Fruit fly (Drosophila melanogaster) whole organism, embryonic: ENCODE data around the gene Ptp4E.

ENCODE experiments used
- Awh ChIP-seq: fragments of 200-800 bp; sonication (Bioruptor generic); IDR thresholded peaks from 2 replicates; pipeline ENCODE4, ENCODE4 v1.3.6; 2022; ENCODE audit warnings: missing biosample characterization, missing genetic modification characterization
- Bteb2 ChIP-seq: fragments of 200-800 bp; sonication (Bioruptor generic); optimal IDR thresholded peaks from 2 replicates; lab custom pipeline; 2016; ENCODE audit warnings: missing biosample characterization, missing genetic modification characterization
- CG10274 ChIP-seq: fragments of 200-800 bp; sonication (Bioruptor generic); optimal IDR thresholded peaks from 3 replicates; lab custom pipeline; 2017; ENCODE audit warnings: missing biosample characterization, mild to moderate bottlenecking, missing genetic modification characterization
- CG12299 ChIP-seq: fragments of 200-800 bp; sonication (Bioruptor generic); optimal IDR thresholded peaks from 2 replicates; lab custom pipeline; 2018; ENCODE audit warnings: missing biosample characterization, mild to moderate bottlenecking, missing genetic modification characterization
- CG13424 ChIP-seq: fragments of 200-800 bp; sonication (Bioruptor generic); optimal IDR thresholded peaks from 2 replicates; lab custom pipeline; 2019; ENCODE audit warnings: missing biosample characterization, mild to moderate bottlenecking, missing genetic modification characterization, moderate library complexity
- CG16779 ChIP-seq: fragments of 200-800 bp; sonication (Bioruptor generic); IDR thresholded peaks from 2 replicates; pipeline ENCODE4 v1.3.6; 2022; ENCODE audit warnings: missing biosample characterization, missing genetic modification characterization
- CG16815 ChIP-seq: fragments of 200-800 bp; sonication (Bioruptor generic); optimal IDR thresholded peaks from 3 replicates; lab custom pipeline; 2017; ENCODE audit warnings: missing biosample characterization, mild to moderate bottlenecking, missing genetic modification characterization
- CG18619 ChIP-seq: fragments of 200-800 bp; sonication (Bioruptor generic); optimal IDR thresholded peaks from 3 replicates; lab custom pipeline; 2017; ENCODE audit warnings: missing biosample characterization, mild to moderate bottlenecking, missing genetic modification characterization
- CG18764 ChIP-seq: fragments of 200-800 bp; sonication (Bioruptor generic); optimal IDR thresholded peaks from 3 replicates; lab custom pipeline; 2016; ENCODE audit warnings: missing biosample characterization, missing genetic modification characterization
- CG2129 ChIP-seq: fragments of 200-800 bp; sonication (Bioruptor generic); IDR thresholded peaks from 2 replicates; pipeline ENCODE4 v1.3.6; 2022; ENCODE audit warnings: missing biosample characterization, missing genetic modification characterization; ENCODE audit not compliant: partially characterized antibody
- CG2199 ChIP-seq: fragments of 200-800 bp; sonication (Bioruptor generic); IDR thresholded peaks from 3 replicates; pipeline ENCODE4 v1.3.6; 2022; ENCODE audit warnings: missing biosample characterization, missing genetic modification characterization
- CG2678 ChIP-seq: fragments of 200-800 bp; sonication (Bioruptor generic); optimal IDR thresholded peaks from 3 replicates; lab custom pipeline; 2019; ENCODE audit warnings: missing biosample characterization, mild to moderate bottlenecking, missing genetic modification characterization, moderate library complexity
- CG30020 ChIP-seq: fragments of 200-800 bp; optimal IDR thresholded peaks from 2 replicates; lab custom pipeline; 2019; ENCODE audit warnings: missing biosample characterization, mild to moderate bottlenecking, missing genetic modification characterization, moderate library complexity
- CG3163 ChIP-seq: fragments of 200-800 bp; sonication (Bioruptor generic); optimal IDR thresholded peaks from 3 replicates; lab custom pipeline; 2016; ENCODE audit warnings: missing biosample characterization, missing genetic modification characterization
- CG32767 ChIP-seq: fragments of 200-800 bp; sonication (Bioruptor generic); IDR thresholded peaks from 2 replicates; pipeline ENCODE4 v1.3.6; 2022; ENCODE audit warnings: missing biosample characterization, missing genetic modification characterization
- CG32772 ChIP-seq: fragments of 200-800 bp; sonication (Bioruptor generic); IDR thresholded peaks from 2 replicates; pipeline ENCODE4 v1.3.6; 2022; ENCODE audit warnings: missing biosample characterization, missing genetic modification characterization
- CG7987 ChIP-seq: fragments of 200-800 bp; sonication (Bioruptor generic); optimal IDR thresholded peaks from 2 replicates; lab custom pipeline; 2018; ENCODE audit warnings: missing biosample characterization, mild to moderate bottlenecking, missing genetic modification characterization, moderate library complexity
- CG8281 ChIP-seq: fragments of 200-800 bp; sonication (Bioruptor generic); optimal IDR thresholded peaks from 2 replicates; lab custom pipeline; 2018; ENCODE audit warnings: missing biosample characterization, mild to moderate bottlenecking, missing genetic modification characterization, moderate library complexity
- CG8924 ChIP-seq: fragments of 200-800 bp; optimal IDR thresholded peaks from 3 replicates; lab custom pipeline; 2019; ENCODE audit warnings: missing biosample characterization, mild to moderate bottlenecking, missing genetic modification characterization, moderate library complexity
- Dad ChIP-seq: fragments of 200-800 bp; sonication (Bioruptor generic); optimal IDR thresholded peaks from 3 replicates; lab custom pipeline; 2016; ENCODE audit warnings: missing biosample characterization, missing genetic modification characterization
- GATAe ChIP-seq: fragments of 200-800 bp; sonication (Bioruptor generic); conservative IDR thresholded peaks from 2 replicates; pipeline ENCODE4 v1.3.6; 2022; ENCODE audit warnings: missing biosample characterization, missing genetic modification characterization
- Gug ChIP-seq: fragments of 200-800 bp; sonication (Bioruptor generic); IDR thresholded peaks from 4 replicates; pipeline ENCODE4 v1.3.6; 2022; ENCODE audit warnings: missing biosample characterization, missing genetic modification characterization
- HLH54F ChIP-seq: fragments of 200-800 bp; sonication (Bioruptor generic); optimal IDR thresholded peaks from 3 replicates; lab custom pipeline; 2016; ENCODE audit warnings: missing biosample characterization, missing genetic modification characterization
- Hr78 ChIP-seq, 2 experiments: fragments of 200-800 bp in 1 of 2; fragments of >200 bp in 1 of 2; sonication (Bioruptor generic) in 1 of 2; optimal IDR thresholded peaks; 2 replicates each; lab custom pipeline; 2017 to 2019; ENCODE audit warnings: missing biosample characterization in 2 of 2, missing genetic modification characterization in 2 of 2, mild to moderate bottlenecking in 1 of 2, moderate library complexity in 1 of 2
- Opbp ChIP-seq: fragments of 200-800 bp; sonication (Bioruptor generic); IDR thresholded peaks from 3 replicates; pipeline ENCODE4 v1.3.6; 2022; ENCODE audit warnings: missing biosample characterization, missing genetic modification characterization; ENCODE audit not compliant: partially characterized antibody
- Trl ChIP-seq, 3 experiments: fragments of >200 bp in 2 of 3; fragments of 200-800 bp in 1 of 3; sonication (Bioruptor generic) in 1 of 3; optimal IDR thresholded peaks; 2 replicates in 1 of 3; 3 replicates in 2 of 3; lab custom pipeline; 2016 to 2017; ENCODE audit warnings: missing biosample characterization in 1 of 3, missing genetic modification characterization in 1 of 3
- abd-A ChIP-seq: fragments of 200-800 bp; sonication (Bioruptor generic); optimal IDR thresholded peaks from 3 replicates; lab custom pipeline; 2019; ENCODE audit warnings: missing biosample characterization, mild to moderate bottlenecking, missing genetic modification characterization, moderate library complexity
- ash1 ChIP-seq: fragments of 200-800 bp; sonication (Bioruptor generic); optimal IDR thresholded peaks from 2 replicates; lab custom pipeline; 2018; ENCODE audit warnings: missing biosample characterization, mild to moderate bottlenecking, missing genetic modification characterization
- cwo ChIP-seq: fragments of 200-800 bp; sonication (Bioruptor generic); optimal IDR thresholded peaks from 3 replicates; lab custom pipeline; 2017; ENCODE audit warnings: missing biosample characterization, missing genetic modification characterization, mild to moderate bottlenecking, moderate library complexity, missing genetic modification reagents
- dati ChIP-seq: fragments of 200-800 bp; sonication (Bioruptor generic); IDR thresholded peaks from 2 replicates; pipeline ENCODE4 v1.3.6; 2022; ENCODE audit warnings: missing biosample characterization, missing genetic modification characterization
- dmrt11E ChIP-seq: fragments of 200-800 bp; sonication (Bioruptor generic); optimal IDR thresholded peaks from 3 replicates; lab custom pipeline; 2018; ENCODE audit warnings: missing biosample characterization, mild to moderate bottlenecking, missing genetic modification characterization, moderate library complexity
- eyg ChIP-seq: fragments of 200-800 bp; sonication (Bioruptor generic); optimal IDR thresholded peaks from 3 replicates; lab custom pipeline; 2016; ENCODE audit warnings: missing biosample characterization, missing genetic modification characterization
- gsb-n ChIP-seq: fragments of 200-800 bp; sonication (Bioruptor generic); optimal IDR thresholded peaks from 3 replicates; lab custom pipeline; 2018; ENCODE audit warnings: missing biosample characterization, mild to moderate bottlenecking, missing genetic modification characterization
- hkb ChIP-seq, 2 experiments: fragments of 200-800 bp in 1 of 2; fragments of >200 bp in 1 of 2; sonication (Bioruptor generic) in 1 of 2; IDR thresholded peaks in 1 of 2; optimal IDR thresholded peaks in 1 of 2; 2 replicates each; pipeline versions ENCODE4 v1.3.6 to Lab custom; 2017 to 2022; ENCODE audit warnings: missing biosample characterization in 1 of 2, missing genetic modification characterization in 1 of 2
- ind ChIP-seq: fragments of 200-800 bp; sonication (Bioruptor generic); optimal IDR thresholded peaks from 3 replicates; lab custom pipeline; 2016; ENCODE audit warnings: missing biosample characterization, missing genetic modification characterization
- kni ChIP-seq: fragments of 200-800 bp; sonication (Bioruptor generic); optimal IDR thresholded peaks from 3 replicates; lab custom pipeline; 2017; ENCODE audit warnings: mild to moderate bottlenecking, missing biosample characterization, missing genetic modification reagents, missing genetic modification characterization
- onecut ChIP-seq: fragments of 200-800 bp; sonication (Bioruptor generic); IDR thresholded peaks from 2 replicates; pipeline ENCODE4 v1.3.6; 2022; ENCODE audit warnings: missing biosample characterization, missing genetic modification characterization
- org-1 ChIP-seq: fragments of 200-800 bp; sonication (Bioruptor generic); optimal IDR thresholded peaks from 2 replicates; lab custom pipeline; 2017; ENCODE audit warnings: missing biosample characterization, missing genetic modification characterization
- pb ChIP-seq: fragments of 200-800 bp; sonication (Bioruptor generic); optimal IDR thresholded peaks from 3 replicates; lab custom pipeline; 2016; ENCODE audit warnings: missing biosample characterization, missing genetic modification characterization
- pnt ChIP-seq: fragments of 200-800 bp; sonication (Bioruptor generic); optimal IDR thresholded peaks from 3 replicates; lab custom pipeline; 2016; ENCODE audit warnings: missing biosample characterization, missing genetic modification characterization
- sens-2 ChIP-seq: fragments of 200-800 bp; sonication (Bioruptor generic); IDR thresholded peaks from 2 replicates; pipeline ENCODE4 v1.3.6; 2022; ENCODE audit warnings: missing biosample characterization, missing genetic modification characterization
- slou ChIP-seq: fragments of 200-800 bp; sonication (Bioruptor generic); optimal IDR thresholded peaks from 3 replicates; lab custom pipeline; 2016; ENCODE audit warnings: missing biosample characterization, missing genetic modification characterization
- sug ChIP-seq: fragments of 200-800 bp; optimal IDR thresholded peaks from 2 replicates; lab custom pipeline; 2019; ENCODE audit warnings: missing biosample characterization, mild to moderate bottlenecking, missing genetic modification characterization, moderate library complexity
- zen ChIP-seq: fragments of 200-800 bp; sonication (Bioruptor generic); optimal IDR thresholded peaks from 3 replicates; lab custom pipeline; 2018; ENCODE audit warnings: missing biosample characterization, mild to moderate bottlenecking, missing genetic modification characterization, moderate library complexity
- zf30C ChIP-seq: fragments of 200-800 bp; sonication (Bioruptor generic); optimal IDR thresholded peaks from 3 replicates; lab custom pipeline; 2018; ENCODE audit warnings: missing biosample characterization, mild to moderate bottlenecking, missing genetic modification characterization

The Ptp4E gene

DNA sequence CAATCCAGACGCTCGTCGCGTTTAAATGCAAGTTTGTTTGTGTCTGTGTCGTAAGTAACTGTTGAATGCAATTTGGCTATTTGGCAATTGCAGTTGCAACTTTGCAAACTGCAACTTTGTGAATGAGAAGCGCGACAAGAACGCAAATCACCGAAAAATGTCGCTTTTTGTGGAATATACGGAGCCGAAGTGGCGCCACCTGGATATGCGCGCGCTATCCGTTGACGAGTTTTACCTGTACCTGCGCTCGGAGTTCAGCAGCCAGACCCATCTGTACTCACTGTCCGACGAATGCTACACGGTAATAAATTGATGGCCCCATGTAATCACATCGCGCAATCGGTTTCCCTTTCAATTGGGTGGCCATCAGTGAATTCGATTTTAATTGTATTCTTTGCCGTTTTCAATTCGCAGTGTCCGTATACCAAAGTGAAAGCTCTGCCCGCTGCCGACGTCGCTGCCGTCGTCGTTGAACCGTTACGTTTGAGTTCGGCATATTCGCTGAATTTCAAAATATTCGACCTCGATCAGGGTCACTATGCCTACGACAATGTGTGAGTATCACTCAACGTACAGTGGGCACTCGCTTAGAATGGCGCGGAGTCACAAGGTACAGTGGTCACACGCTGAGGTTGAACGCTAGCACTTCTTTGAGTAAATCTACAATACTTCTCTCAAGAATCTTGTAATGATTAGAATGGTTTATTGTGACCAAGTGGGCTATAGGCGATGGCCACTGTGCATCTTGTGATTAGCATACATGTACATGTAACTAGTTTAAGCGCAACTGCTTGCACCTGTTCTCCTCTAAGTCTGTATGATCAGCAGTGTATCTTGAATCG lies 19.7 kb upstream of the Ptp4E start (continued):
- TF ChIP-seq CG10274 (peak; percentile 54), Gug (GFP tag; lab: Robert Waterston, UW) (peak; percentile 94), ash1 (GFP tag; lab: Kevin White, UChicago) (peak; percentile 3), Opbp (GFP tag; lab: Robert Waterston, UW) (no peak), org-1 (GFP tag; lab: Kevin White, UChicago) (peak; percentile 91), CG18619 (GFP tag; lab: Kevin White, UChicago) (peak; percentile 64), eyg (peak; percentile 80), sug (tag; lab: Kevin White, UChicago) (peak; percentile 8), Hr78 (GFP tag; optimal IDR thresholded peaks at IDR 0.05; lab: Kevin White, UChicago) (peak in 1 of 2 experiments; percentile 66), CG16779 (GFP tag; lab: Robert Waterston, UW) (peak; percentile 84), HLH54F (peak; percentile 71), CG32767 (GFP tag; lab: Robert Waterston, UW) (peak; percentile 82), abd-A (tag; lab: Kevin White, UChicago) (no peak), dmrt11E (peak; percentile 48), zen (tag; lab: Kevin White, UChicago) (peak; percentile 51), CG7987 (GFP tag; lab: Kevin White, UChicago) (peak; percentile 63), Trl (optimal IDR thresholded peaks at IDR 0.05; lab: Kevin White, UChicago) (no peak), Trl (GFP tag; optimal IDR thresholded peaks at IDR 0.05; lab: Kevin White, UChicago) (peak; percentile 86), CG2678 (peak; percentile 84), Bteb2 (GFP tag; lab: Kevin White, UChicago) (peak; percentile 74), CG8281 (tag; lab: Kevin White, UChicago) (peak; percentile 49), slou (GFP tag; lab: Kevin White, UChicago) (peak; percentile 62)

DNA sequence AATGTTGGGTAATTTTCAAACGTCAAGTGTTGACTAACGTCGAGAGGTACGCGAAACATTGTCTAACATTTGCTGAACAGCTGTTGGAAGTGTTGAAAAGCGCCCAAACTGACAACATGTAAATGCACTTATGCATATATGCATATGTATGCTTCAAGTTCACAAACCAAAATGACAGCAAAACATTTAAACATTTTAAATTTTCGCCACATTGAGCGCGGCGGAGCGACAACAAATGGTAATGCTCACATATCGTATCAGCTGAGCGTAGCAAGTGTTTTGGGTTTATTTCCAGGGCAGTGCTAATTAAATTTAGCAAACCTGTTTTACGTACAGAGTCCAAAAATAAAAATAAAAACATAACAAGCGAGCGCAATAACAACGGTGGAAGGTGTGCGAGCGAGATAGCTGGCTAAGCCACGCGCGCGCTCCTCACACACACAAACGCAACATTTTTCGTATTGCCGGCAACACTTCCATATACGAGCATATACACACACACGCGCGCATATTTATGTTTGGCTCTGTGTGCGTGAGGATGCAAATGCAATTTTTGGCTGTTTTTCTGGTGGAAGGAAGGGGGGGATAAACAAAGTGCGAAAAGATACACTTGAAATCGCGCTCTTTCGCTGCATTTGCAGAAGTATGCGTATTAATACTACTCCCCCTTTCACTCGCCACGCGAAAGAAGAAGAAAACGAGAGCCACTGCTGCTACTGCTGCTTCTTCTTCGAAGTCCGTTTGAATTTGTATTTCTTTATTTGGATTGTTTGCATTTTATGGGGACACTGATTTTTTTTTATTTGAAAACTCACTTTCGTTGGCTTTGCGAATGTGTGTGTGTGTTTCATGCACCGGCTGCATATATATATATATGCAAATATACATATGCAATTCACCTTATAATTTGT lies 8.6 kb upstream of the Ptp4E start:
- no peak for TF ChIP-seq CG3163 (GFP tag; lab: Kevin White, UChicago)
- peak; percentile 24 for TF ChIP-seq CG18764 (GFP tag; lab: Kevin White, UChicago)
- TF ChIP-seq Awh (GFP tag; lab: Robert Waterston, UW): no peak
- TF ChIP-seq sens-2 (GFP tag; lab: Robert Waterston, UW): no peak
- peak; percentile 42 for TF ChIP-seq CG8924 (tag; lab: Kevin White, UChicago)
- no peak for TF ChIP-seq CG2199 (GFP tag; lab: Robert Waterston, UW)
- TF ChIP-seq hkb (optimal IDR thresholded peaks at IDR 0.05; lab: Kevin White, UChicago): no peak
- no peak for TF ChIP-seq hkb (GFP tag; IDR thresholded peaks at IDR 0.05; lab: Robert Waterston, UW)
- TF ChIP-seq Dad (GFP tag; lab: Kevin White, UChicago): no peak
- no peak for TF ChIP-seq CG30020 (tag; lab: Kevin White, UChicago)
- TF ChIP-seq pnt: no peak
- no peak for TF ChIP-seq CG2129
- peak; percentile 8 for TF ChIP-seq CG13424
- no peak for TF ChIP-seq gsb-n (tag; lab: Kevin White, UChicago)
- TF ChIP-seq cwo: no peak
- TF ChIP-seq CG16815: no peak
- TF ChIP-seq GATAe: no peak
- TF ChIP-seq pb: peak; percentile 5
- TF ChIP-seq kni: peak; percentile 61
- no peak for TF ChIP-seq CG12299 (tag; lab: Kevin White, UChicago)
- TF ChIP-seq CG32772: no peak
- peak; percentile 11; the same call in 1 of the 2 replicates for TF ChIP-seq onecut (GFP tag; lab: Robert Waterston, UW)
- TF ChIP-seq dati (GFP tag; lab: Robert Waterston, UW): no peak
- TF ChIP-seq zf30C (GFP tag; lab: Kevin White, UChicago): no peak
- peak; percentile 36 for TF ChIP-seq ind (GFP tag; lab: Kevin White, UChicago)
